Worm (Caenorhabditis elegans) whole organism, early embryonic: ENCODE measurements around the gene F13A2.3.

ENCODE experiments used
- B0310.2 ChIP-seq: sonication (generic microtip); optimal IDR thresholded peaks from 2 replicates; lab custom pipeline; 2016; ENCODE audit warnings: mild to moderate bottlenecking, missing genetic modification characterization, missing compliant biosample characterization
- F13C5.2 ChIP-seq: sonication (generic microtip); optimal IDR thresholded peaks from 2 replicates; lab custom pipeline; 2017; ENCODE audit warnings: mild to moderate bottlenecking, missing genetic modification characterization, inconsistent platforms, missing compliant biosample characterization
- ama-1 ChIP-seq: fragments of 150-350 bp; optimal IDR thresholded peaks from 2 replicates; lab custom pipeline; 2014
- ceh-13 ChIP-seq: fragments of 200-800 bp; sonication (Bioruptor generic); optimal IDR thresholded peaks from 2 replicates; lab custom pipeline; 2018; ENCODE audit warnings: mild to moderate bottlenecking, missing genetic modification characterization, missing compliant biosample characterization
- ceh-36 ChIP-seq: sonication (generic microtip); optimal IDR thresholded peaks from 2 replicates; lab custom pipeline; 2016; ENCODE audit warnings: missing genetic modification characterization, inconsistent platforms, missing compliant biosample characterization
- flt-1 ChIP-seq: fragments of 200-800 bp; sonication (Bioruptor generic); IDR thresholded peaks from 2 replicates; pipeline ENCODE4 v1.3.6; 2022; ENCODE audit warnings: missing genetic modification characterization, missing compliant biosample characterization
- hnd-1 ChIP-seq: sonication (generic microtip); optimal IDR thresholded peaks from 2 replicates; lab custom pipeline; 2016; ENCODE audit warnings: missing genetic modification characterization, missing compliant biosample characterization
- pes-1 ChIP-seq: fragments of 200-800 bp; sonication (Bioruptor generic); IDR thresholded peaks from 2 replicates; pipeline ENCODE4 v1.3.6; 2022; ENCODE audit warnings: missing genetic modification reagents, missing genetic modification characterization, missing compliant biosample characterization
- sea-1 ChIP-seq: fragments of 200-800 bp; sonication (Bioruptor generic); conservative IDR thresholded peaks from 2 replicates; pipeline ENCODE4 v1.3.6; 2022; ENCODE audit warnings: missing genetic modification characterization, missing compliant biosample characterization
- tbx-11 ChIP-seq: fragments of 200-800 bp; sonication (Bioruptor generic); IDR thresholded peaks from 2 replicates; pipeline ENCODE4 v1.3.6; 2022; ENCODE audit warnings: missing genetic modification characterization, missing compliant biosample characterization
- tbx-37 ChIP-seq: fragments of 200-800 bp; sonication (Bioruptor generic); conservative IDR thresholded peaks from 2 replicates; pipeline ENCODE4 v1.3.6; 2022; ENCODE audit warnings: missing genetic modification reagents, missing genetic modification characterization, missing compliant biosample characterization

- TF ChIP-seq ama-1 (no peak), B0310.2 (tag; lab: Kevin White, UChicago) (no peak), ceh-13 (GFP tag; lab: Kevin White, UChicago) (no peak), tbx-11 (GFP tag; lab: Robert Waterston, UW) (no peak), hnd-1 (tag; lab: Kevin White, UChicago) (no peak), ceh-36 (no peak), flt-1 (GFP tag; lab: Robert Waterston, UW) (no peak), F13C5.2 (no peak), sea-1 (GFP tag; lab: Robert Waterston, UW) (no peak), tbx-37 (GFP tag; lab: Robert Waterston, UW) (no peak), pes-1 (GFP tag; lab: Robert Waterston, UW) (no peak)
Measured at ce11 chrV:4357369-4357768, 38.8 kb downstream of the F13A2.3 start.
